Worm (Caenorhabditis elegans): ENCODE results near the gene C56G2.9.

ce11 chrIII:6360114-6360513 is 17.0 kb upstream of the C56G2.9 start:
- TF ChIP-seq ces-1 (GFP tag; optimal IDR thresholded peaks at IDR 0.05) (no peak), mep-1 (tag; optimal IDR thresholded peaks at IDR 0.05) (no peak)
